Fruit fly (Drosophila melanogaster) whole organism, embryonic: ENCODE measurements around the gene aph-1.
A peak's percentile ranks its signal among the peaks of the same experiment; 100 is the strongest.

Source experiments
- CG11398 ChIP-seq: fragments of 200-800 bp; sonication (Bioruptor generic); optimal IDR thresholded peaks from 2 replicates; lab custom pipeline; 2016; ENCODE audit warnings: missing biosample characterization, missing genetic modification characterization
- CG13123 ChIP-seq: fragments of 200-800 bp; sonication (Bioruptor generic); optimal IDR thresholded peaks from 2 replicates; lab custom pipeline; 2016; ENCODE audit warnings: missing biosample characterization, missing genetic modification characterization
- CG13775 ChIP-seq: fragments of 200-800 bp; sonication (Bioruptor generic); optimal IDR thresholded peaks from 3 replicates; lab custom pipeline; 2017; ENCODE audit warnings: missing biosample characterization, mild to moderate bottlenecking, missing genetic modification characterization
- CG14014 ChIP-seq: fragments of 200-800 bp; sonication (Bioruptor generic); IDR thresholded peaks from 2 replicates; pipeline ENCODE4 v1.3.6; 2022; ENCODE audit warnings: missing biosample characterization, missing genetic modification characterization
- CG1529 ChIP-seq: fragments of 200-800 bp; sonication (Bioruptor generic); optimal IDR thresholded peaks from 3 replicates; lab custom pipeline; 2018; ENCODE audit warnings: missing biosample characterization, missing genetic modification characterization
- CG1603 ChIP-seq: fragments of 200-800 bp; sonication (Bioruptor generic); optimal IDR thresholded peaks from 2 replicates; lab custom pipeline; 2019; ENCODE audit warnings: missing biosample characterization, mild to moderate bottlenecking, missing genetic modification characterization, moderate library complexity
- CG17568 ChIP-seq: fragments of 200-800 bp; sonication (Bioruptor generic); optimal IDR thresholded peaks from 2 replicates; lab custom pipeline; 2018; ENCODE audit warnings: missing biosample characterization, mild to moderate bottlenecking, missing genetic modification characterization, moderate library complexity
- CG1792 ChIP-seq: fragments of 200-800 bp; sonication (Bioruptor generic); optimal IDR thresholded peaks from 2 replicates; lab custom pipeline; 2016; ENCODE audit warnings: missing biosample characterization, missing genetic modification characterization
- CG18764 ChIP-seq: fragments of 200-800 bp; sonication (Bioruptor generic); optimal IDR thresholded peaks from 3 replicates; lab custom pipeline; 2016; ENCODE audit warnings: missing biosample characterization, missing genetic modification characterization
- CG2199 ChIP-seq: fragments of 200-800 bp; sonication (Bioruptor generic); IDR thresholded peaks from 3 replicates; pipeline ENCODE4 v1.3.6; 2022; ENCODE audit warnings: missing biosample characterization, missing genetic modification characterization
- CG2712 ChIP-seq: fragments of 200-800 bp; optimal IDR thresholded peaks from 3 replicates; lab custom pipeline; 2019; ENCODE audit warnings: missing biosample characterization, mild to moderate bottlenecking, missing genetic modification characterization, moderate library complexity
- CG42726 ChIP-seq: fragments of 200-800 bp; sonication (Bioruptor generic); IDR thresholded peaks from 2 replicates; pipeline ENCODE4 v1.3.6; 2022; ENCODE audit warnings: missing biosample characterization, missing genetic modification characterization; ENCODE audit not compliant: partially characterized antibody
- CG4282 ChIP-seq: fragments of 200-800 bp; sonication (Bioruptor generic); optimal IDR thresholded peaks from 2 replicates; lab custom pipeline; 2016; ENCODE audit warnings: missing biosample characterization, missing genetic modification characterization
- CG4820 ChIP-seq: fragments of 200-800 bp; sonication (Bioruptor generic); optimal IDR thresholded peaks from 3 replicates; lab custom pipeline; 2016; ENCODE audit warnings: missing biosample characterization, missing genetic modification characterization
- CG6689 ChIP-seq: fragments of 200-800 bp; sonication (Bioruptor generic); IDR thresholded peaks from 2 replicates; pipeline ENCODE4 v1.3.6; 2022; ENCODE audit warnings: missing biosample characterization, missing genetic modification characterization
- CG6765 ChIP-seq: fragments of 200-800 bp; sonication (Bioruptor generic); optimal IDR thresholded peaks from 3 replicates; lab custom pipeline; 2017; ENCODE audit warnings: missing biosample characterization, mild to moderate bottlenecking, missing genetic modification characterization
- CG8944 ChIP-seq: fragments of 200-800 bp; sonication (Bioruptor generic); optimal IDR thresholded peaks from 3 replicates; lab custom pipeline; 2016; ENCODE audit warnings: missing biosample characterization, missing genetic modification characterization
- CG9932 ChIP-seq: fragments of 200-800 bp; sonication (Bioruptor generic); IDR thresholded peaks from 2 replicates; pipeline ENCODE4 v1.3.6; 2022; ENCODE audit warnings: missing biosample characterization, missing genetic modification characterization
- Dad ChIP-seq: fragments of 200-800 bp; sonication (Bioruptor generic); optimal IDR thresholded peaks from 3 replicates; lab custom pipeline; 2016; ENCODE audit warnings: missing biosample characterization, missing genetic modification characterization
- Dek ChIP-seq: fragments of 200-800 bp; sonication (Bioruptor generic); optimal IDR thresholded peaks from 3 replicates; lab custom pipeline; 2019; ENCODE audit warnings: missing biosample characterization, mild to moderate bottlenecking, missing genetic modification characterization, moderate library complexity
- Dip2 ChIP-seq: fragments of 200-800 bp; sonication (Bioruptor generic); IDR thresholded peaks from 2 replicates; pipeline ENCODE4 v1.3.6; 2022; ENCODE audit warnings: missing biosample characterization, missing genetic modification characterization
- Dp ChIP-seq: fragments of 200-800 bp; sonication (Bioruptor generic); optimal IDR thresholded peaks from 2 replicates; lab custom pipeline; 2018; ENCODE audit warnings: missing biosample characterization, mild to moderate bottlenecking, missing genetic modification characterization, moderate library complexity
- ERR ChIP-seq: fragments of 200-800 bp; sonication (Bioruptor generic); optimal IDR thresholded peaks from 2 replicates; lab custom pipeline; 2016; ENCODE audit warnings: missing biosample characterization, missing genetic modification characterization
- Ets65A ChIP-seq: fragments of 200-800 bp; sonication (Bioruptor generic); peaks from one replicate; lab custom pipeline; 2016; ENCODE audit warnings: missing biosample characterization, missing genetic modification characterization
- HLH54F ChIP-seq: fragments of 200-800 bp; sonication (Bioruptor generic); optimal IDR thresholded peaks from 3 replicates; lab custom pipeline; 2016; ENCODE audit warnings: missing biosample characterization, missing genetic modification characterization
- Hr51 ChIP-seq, 2 experiments: fragments of 200-800 bp; sonication (Bioruptor generic); optimal IDR thresholded peaks; 2 replicates in 1 of 2; 3 replicates in 1 of 2; lab custom pipeline; 2016 to 2018; ENCODE audit warnings: missing biosample characterization in 2 of 2, missing genetic modification characterization in 2 of 2, mild to moderate bottlenecking in 1 of 2, moderate library complexity in 1 of 2
- Mes4 ChIP-seq: fragments of 200-800 bp; sonication (Bioruptor generic); optimal IDR thresholded peaks from 2 replicates; lab custom pipeline; 2016; ENCODE audit warnings: missing biosample characterization, missing genetic modification characterization
- Nf-YC ChIP-seq: fragments of 200-800 bp; optimal IDR thresholded peaks from 3 replicates; lab custom pipeline; 2019; ENCODE audit warnings: missing biosample characterization, mild to moderate bottlenecking, missing genetic modification characterization, moderate library complexity
- Oaz ChIP-seq: fragments of 200-800 bp; sonication (Bioruptor generic); IDR thresholded peaks from 2 replicates; pipeline ENCODE4 v1.3.6; 2022; ENCODE audit warnings: missing biosample characterization, missing genetic modification characterization
- Oli ChIP-seq: fragments of 200-800 bp; sonication (Bioruptor generic); optimal IDR thresholded peaks from 2 replicates; lab custom pipeline; 2018; ENCODE audit warnings: missing biosample characterization, mild to moderate bottlenecking, missing genetic modification characterization, moderate library complexity
- Rfx ChIP-seq: fragments of 200-800 bp; sonication (Bioruptor generic); IDR thresholded peaks from 2 replicates; pipeline ENCODE4 v1.3.6; 2022; ENCODE audit warnings: missing biosample characterization, missing genetic modification characterization
- Vsx1 ChIP-seq: fragments of 200-800 bp; sonication (Bioruptor generic); optimal IDR thresholded peaks from 2 replicates; lab custom pipeline; 2017; ENCODE audit warnings: missing biosample characterization, mild to moderate bottlenecking, missing genetic modification characterization, missing genetic modification reagents
- al ChIP-seq: fragments of 200-800 bp; sonication (Bioruptor generic); IDR thresholded peaks from 2 replicates; pipeline ENCODE4 v1.3.6; 2022; ENCODE audit warnings: missing biosample characterization, missing genetic modification characterization
- amos ChIP-seq: fragments of 200-800 bp; sonication (Bioruptor generic); IDR thresholded peaks from 2 replicates; pipeline ENCODE4 v1.3.6; 2022; ENCODE audit warnings: missing biosample characterization, missing genetic modification characterization; ENCODE audit not compliant: partially characterized antibody
- cas ChIP-seq: fragments of 200-800 bp; sonication (Bioruptor generic); IDR thresholded peaks from 2 replicates; pipeline ENCODE4 v1.3.6; 2022; ENCODE audit warnings: missing biosample characterization, missing genetic modification characterization
- crc ChIP-seq: fragments of 200-800 bp; sonication (Bioruptor generic); optimal IDR thresholded peaks from 2 replicates; lab custom pipeline; 2016; ENCODE audit warnings: missing biosample characterization, missing genetic modification characterization
- dmrt11E ChIP-seq: fragments of 200-800 bp; sonication (Bioruptor generic); optimal IDR thresholded peaks from 3 replicates; lab custom pipeline; 2018; ENCODE audit warnings: missing biosample characterization, mild to moderate bottlenecking, missing genetic modification characterization, moderate library complexity
- dmrt99B ChIP-seq: fragments of 200-800 bp; sonication (Bioruptor generic); optimal IDR thresholded peaks from 2 replicates; lab custom pipeline; 2018; ENCODE audit warnings: missing biosample characterization, mild to moderate bottlenecking, missing genetic modification characterization, moderate library complexity
- eve ChIP-seq, 2 experiments: fragments of >200 bp; optimal IDR thresholded peaks; 2 replicates each; lab custom pipeline; 2017; ENCODE audit warnings: missing biosample characterization in 2 of 2, missing genetic modification characterization in 2 of 2
- exex ChIP-seq: fragments of 200-800 bp; sonication (Bioruptor generic); optimal IDR thresholded peaks from 4 replicates; lab custom pipeline; 2018; ENCODE audit warnings: missing biosample characterization, mild to moderate bottlenecking, missing genetic modification characterization, moderate library complexity
- gcm ChIP-seq: fragments of 200-800 bp; sonication (Bioruptor generic); optimal IDR thresholded peaks from 2 replicates; lab custom pipeline; 2019; ENCODE audit warnings: missing biosample characterization, mild to moderate bottlenecking, missing genetic modification characterization, moderate library complexity
- grau ChIP-seq: fragments of 200-800 bp; optimal IDR thresholded peaks from 3 replicates; lab custom pipeline; 2019; ENCODE audit warnings: missing biosample characterization, mild to moderate bottlenecking, missing genetic modification characterization, moderate library complexity
- lola ChIP-seq, 3 experiments: fragments of >200 bp in 2 of 3; fragments of 200-800 bp in 1 of 3; sonication (Bioruptor generic) in 1 of 3; optimal IDR thresholded peaks; 2 replicates each; lab custom pipeline; 2017 to 2019; ENCODE audit warnings: missing biosample characterization in 3 of 3, missing genetic modification characterization in 3 of 3, mild to moderate bottlenecking in 1 of 3, moderate library complexity in 1 of 3
- pho ChIP-seq: fragments of 200-800 bp; sonication (Bioruptor generic); optimal IDR thresholded peaks from 2 replicates; lab custom pipeline; 2016; ENCODE audit warnings: missing biosample characterization, missing genetic modification characterization
- sc ChIP-seq, 3 experiments: fragments of >200 bp in 2 of 3; fragments of 200-800 bp in 1 of 3; sonication (Bioruptor generic) in 1 of 3; optimal IDR thresholded peaks; 2 replicates in 2 of 3; 3 replicates in 1 of 3; lab custom pipeline; 2017; ENCODE audit warnings: mild to moderate bottlenecking in 1 of 3, missing biosample characterization in 1 of 3, missing genetic modification characterization in 1 of 3, missing genetic modification reagents in 1 of 3
- slou ChIP-seq: fragments of 200-800 bp; sonication (Bioruptor generic); optimal IDR thresholded peaks from 3 replicates; lab custom pipeline; 2016; ENCODE audit warnings: missing biosample characterization, missing genetic modification characterization
- sna ChIP-seq: fragments of 200-800 bp; sonication (Bioruptor generic); IDR thresholded peaks from 2 replicates; pipeline ENCODE4 v1.3.6; 2022; ENCODE audit warnings: missing biosample characterization, missing genetic modification characterization; ENCODE audit not compliant: partially characterized antibody
- so ChIP-seq: fragments of 200-800 bp; sonication (Bioruptor generic); IDR thresholded peaks from 3 replicates; pipeline ENCODE4 v1.3.6; 2022; ENCODE audit warnings: missing biosample characterization, missing genetic modification characterization
- sug ChIP-seq: fragments of 200-800 bp; optimal IDR thresholded peaks from 2 replicates; lab custom pipeline; 2019; ENCODE audit warnings: missing biosample characterization, mild to moderate bottlenecking, missing genetic modification characterization, moderate library complexity

The aph-1 gene

DNA sequence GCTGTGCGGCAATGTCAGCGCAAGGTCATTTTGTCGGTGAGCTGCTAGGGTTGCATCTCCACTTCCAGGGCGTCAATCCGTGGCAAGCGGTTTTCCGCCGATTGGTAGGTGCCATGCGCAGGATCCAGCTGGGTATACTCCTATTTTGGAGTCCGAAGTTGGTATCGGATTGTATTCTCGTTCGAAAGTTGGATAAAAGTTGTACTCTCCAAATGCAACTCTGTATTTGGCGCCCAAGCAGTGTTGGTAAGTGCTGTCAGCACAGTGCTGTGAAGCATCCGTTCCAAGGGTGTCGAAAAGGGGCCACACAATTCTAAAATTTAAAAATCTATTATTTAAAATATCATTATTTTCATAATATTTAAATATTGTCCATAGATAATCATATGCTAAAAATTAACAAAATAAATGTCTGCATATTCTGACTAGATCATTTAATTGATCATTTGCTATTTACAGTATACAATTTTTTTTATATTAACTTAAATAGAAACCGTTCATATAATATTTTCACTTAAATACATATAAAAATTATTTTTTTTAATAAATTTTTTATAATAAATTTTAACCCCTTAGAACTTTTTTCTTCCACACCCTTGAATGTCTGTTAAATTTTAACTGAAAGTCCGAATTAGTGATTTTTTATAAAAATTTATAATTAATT is 17.4 kb upstream of the aph-1 start (continued):
- TF ChIP-seq sc (optimal IDR thresholded peaks at IDR 0.05; lab: Kevin White, UChicago) = no peak
- peak; percentile 67 for TF ChIP-seq sc (GFP tag; optimal IDR thresholded peaks at IDR 0.05; lab: Kevin White, UChicago)
- no peak for TF ChIP-seq eve (GFP tag; optimal IDR thresholded peaks at IDR 0.05; lab: Kevin White, UChicago)
- TF ChIP-seq CG11398 (GFP tag; lab: Kevin White, UChicago) = peak; percentile 73
- peak; percentile 78 for TF ChIP-seq Dad (GFP tag; lab: Kevin White, UChicago)
- TF ChIP-seq CG42726 (GFP tag; lab: Robert Waterston, UW) = no peak
- TF ChIP-seq sna (GFP tag; lab: Robert Waterston, UW) = no peak; the same call in 1 of the 2 replicates
- TF ChIP-seq Hr51 (GFP tag; optimal IDR thresholded peaks at IDR 0.05; lab: Kevin White, UChicago) = peak; percentile 89 to 91
- peak; percentile 74 for TF ChIP-seq CG1792 (GFP tag; lab: Kevin White, UChicago)
- no peak; the same call in 2 of the 3 replicates for TF ChIP-seq CG2199
- peak; percentile 89 for TF ChIP-seq al (GFP tag; lab: Robert Waterston, UW)
- peak; percentile 87 for TF ChIP-seq CG14014 (GFP tag; lab: Robert Waterston, UW)
- peak; percentile 74 for TF ChIP-seq Oli
- peak; percentile 80 for TF ChIP-seq CG8944 (GFP tag; lab: Kevin White, UChicago)
- peak; percentile 86 for TF ChIP-seq so (GFP tag; lab: Robert Waterston, UW)
- TF ChIP-seq cas (GFP tag; lab: Robert Waterston, UW) = peak; percentile 88
- TF ChIP-seq Dek (tag; lab: Kevin White, UChicago) = peak; percentile 87
- peak; percentile 96 for TF ChIP-seq CG9932 (GFP tag; lab: Robert Waterston, UW)
- peak; percentile 95 for TF ChIP-seq Rfx (GFP tag; lab: Robert Waterston, UW)
- TF ChIP-seq grau = peak; percentile 93
- TF ChIP-seq Mes4 (GFP tag; lab: Kevin White, UChicago) = peak; percentile 66
- TF ChIP-seq Oaz (GFP tag; lab: Robert Waterston, UW) = peak; percentile 64; the same call in 1 of the 2 replicates
- TF ChIP-seq lola (GFP tag; optimal IDR thresholded peaks at IDR 0.05; lab: Kevin White, UChicago) = peak in 1 of 3 experiments; percentile 80
- peak; percentile 78 for TF ChIP-seq CG4282 (GFP tag; lab: Kevin White, UChicago)
- TF ChIP-seq HLH54F = peak; percentile 85
- peak; percentile 59 for TF ChIP-seq crc (GFP tag; lab: Kevin White, UChicago)
- TF ChIP-seq gcm (GFP tag; lab: Kevin White, UChicago) = peak; percentile 88
- peak; percentile 79 for TF ChIP-seq CG18764
- peak; percentile 99 for TF ChIP-seq Ets65A
- peak; percentile 85 for TF ChIP-seq Nf-YC (tag; lab: Kevin White, UChicago)
- TF ChIP-seq exex (tag; lab: Kevin White, UChicago) = no peak
- peak; percentile 84 for TF ChIP-seq Dp (GFP tag; lab: Kevin White, UChicago)
- peak; percentile 100 for TF ChIP-seq ERR (GFP tag; lab: Kevin White, UChicago)
- peak; percentile 66 for TF ChIP-seq dmrt99B
- TF ChIP-seq CG17568 (GFP tag; lab: Kevin White, UChicago) = no peak
- TF ChIP-seq slou (GFP tag; lab: Kevin White, UChicago) = peak; percentile 90
- peak; percentile 79 for TF ChIP-seq dmrt11E (tag; lab: Kevin White, UChicago)
- TF ChIP-seq CG13775 = peak; percentile 87
- no peak for TF ChIP-seq Dip2
- 0 out of 2 replicates have a peak, but pooled peaks have one; percentile 34 for TF ChIP-seq amos
- peak; percentile 82 for TF ChIP-seq pho (GFP tag; lab: Kevin White, UChicago)
- peak; percentile 72 for TF ChIP-seq CG13123 (GFP tag; lab: Kevin White, UChicago)
- peak; percentile 91 for TF ChIP-seq CG2712 (tag; lab: Kevin White, UChicago)
- peak; percentile 77 for TF ChIP-seq CG4820 (GFP tag; lab: Kevin White, UChicago)
- TF ChIP-seq CG6765 = peak; percentile 85
- TF ChIP-seq Vsx1 = no peak
- TF ChIP-seq CG6689 (GFP tag; lab: Robert Waterston, UW) = peak; percentile 91
- peak; percentile 89 for TF ChIP-seq sug (tag; lab: Kevin White, UChicago)
- TF ChIP-seq CG1529 (GFP tag; lab: Kevin White, UChicago) = peak; percentile 55
- peak; percentile 85 for TF ChIP-seq CG1603 (tag; lab: Kevin White, UChicago)
